Fruit fly (Drosophila melanogaster): ENCODE data around the gene hwt.
A peak's percentile ranks its signal among the peaks of the same experiment; 100 is the strongest.

Gene hwt

dm6 chrX:12539215-12539614 is 29.0 kb downstream of the hwt start (continued):
- TF ChIP-seq vnd (GFP tag; IDR thresholded peaks at IDR 0.05; ENCODE audit: partially characterized antibody) (no peak), CG30431 (GFP tag; optimal IDR thresholded peaks at IDR 0.05) (no peak), tgo (GFP tag; IDR thresholded peaks at IDR 0.05) (no peak), CG15601 (tag; optimal IDR thresholded peaks at IDR 0.05) (no peak), toy (GFP tag; IDR thresholded peaks at IDR 0.05) (no peak), ara (GFP tag; IDR thresholded peaks at IDR 0.05) (0 out of 2 replicates have a peak, but pooled peaks have one; percentile 6), CG18476 (GFP tag; optimal IDR thresholded peaks at IDR 0.05) (peak; percentile 2), ems (GFP tag; optimal IDR thresholded peaks at IDR 0.05) (no peak), CG7372 (GFP tag; IDR thresholded peaks at IDR 0.05) (no peak), CG18599 (GFP tag; optimal IDR thresholded peaks at IDR 0.05) (peak; percentile 56), CG32532 (GFP tag; IDR thresholded peaks at IDR 0.05) (0 out of 2 replicates have a peak, but pooled peaks have one; percentile 37), CG14050 (GFP tag; IDR thresholded peaks at IDR 0.05) (no peak), D19B (GFP tag; optimal IDR thresholded peaks at IDR 0.05) (no peak), Myb (GFP tag; optimal IDR thresholded peaks at IDR 0.05) (no peak), Tbp (GFP tag; optimal IDR thresholded peaks at IDR 0.05) (no peak), CkIIα-i1 (GFP tag; IDR thresholded peaks at IDR 0.05) (no peak), Rfx (GFP tag; IDR thresholded peaks at IDR 0.05) (peak; percentile 51; the same call in 1 of the 2 replicates), ind (GFP tag; optimal IDR thresholded peaks at IDR 0.05) (peak; percentile 16), Dbx (GFP tag; IDR thresholded peaks at IDR 0.05) (no peak), Lim3 (GFP tag; IDR thresholded peaks at IDR 0.05) (no peak), CG33213 (GFP tag; optimal IDR thresholded peaks at IDR 0.05) (no peak), slp2 (GFP tag; optimal IDR thresholded peaks at IDR 0.05) (no peak), org-1 (GFP tag; optimal IDR thresholded peaks at IDR 0.05) (peak; percentile 9), ap (GFP tag; IDR thresholded peaks at IDR 0.05) (peak; percentile 31; the same call in 1 of the 2 replicates), CG16779 (GFP tag; IDR thresholded peaks at IDR 0.05) (no peak), CG6854 (GFP tag; optimal IDR thresholded peaks at IDR 0.05) (no peak), Oaz (GFP tag; IDR thresholded peaks at IDR 0.05) (no peak), CG4820 (GFP tag; optimal IDR thresholded peaks at IDR 0.05) (peak; percentile 8), Bdp1 (GFP tag; optimal IDR thresholded peaks at IDR 0.05) (no peak), dati (GFP tag; IDR thresholded peaks at IDR 0.05) (no peak), disco-r (GFP tag; optimal IDR thresholded peaks at IDR 0.05) (no peak), CG7839 (tag; optimal IDR thresholded peaks at IDR 0.05) (peak; percentile 49), CG11093 (GFP tag; IDR thresholded peaks at IDR 0.05) (no peak), Ravus (GFP tag; IDR thresholded peaks at IDR 0.05) (no peak), vfl (GFP tag; optimal IDR thresholded peaks at IDR 0.05) (no peak), nom (GFP tag; optimal IDR thresholded peaks at IDR 0.05) (no peak), Hmr (GFP tag; optimal IDR thresholded peaks at IDR 0.05) (peak; percentile 10), Mes4 (GFP tag; optimal IDR thresholded peaks at IDR 0.05) (no peak), TFAM (GFP tag; optimal IDR thresholded peaks at IDR 0.05) (no peak), trem (tag; optimal IDR thresholded peaks at IDR 0.05) (no peak), Awh (GFP tag; IDR thresholded peaks at IDR 0.05) (no peak), CG2129 (GFP tag; IDR thresholded peaks at IDR 0.05; ENCODE audit: partially characterized antibody) (no peak), al (GFP tag; IDR thresholded peaks at IDR 0.05) (no peak), dan (GFP tag; IDR thresholded peaks at IDR 0.05) (no peak), dpn (GFP tag; optimal IDR thresholded peaks at IDR 0.05) (no peak), Aef1 (GFP tag; IDR thresholded peaks at IDR 0.05) (no peak), CG9932 (GFP tag; IDR thresholded peaks at IDR 0.05) (peak; percentile 36; the same call in 1 of the 2 replicates), CG10979 (tag; optimal IDR thresholded peaks at IDR 0.05) (peak; percentile 5), trh (GFP tag; optimal IDR thresholded peaks at IDR 0.05) (no peak), stc (GFP tag; IDR thresholded peaks at IDR 0.05) (no peak), CG18262 (tag; optimal IDR thresholded peaks at IDR 0.05) (no peak), Dll (GFP tag; IDR thresholded peaks at IDR 0.05; ENCODE audit: partially characterized antibody) (no peak), CG17361 (GFP tag; IDR thresholded peaks at IDR 0.05) (0 out of 3 replicates have a peak, but pooled peaks have one; percentile 24)
